Worm (Caenorhabditis elegans): ENCODE measurements around the gene C05G5.1.
A peak's percentile ranks its signal among the peaks of the same experiment; 100 is the strongest.

C05G5.1 gene

DNA sequence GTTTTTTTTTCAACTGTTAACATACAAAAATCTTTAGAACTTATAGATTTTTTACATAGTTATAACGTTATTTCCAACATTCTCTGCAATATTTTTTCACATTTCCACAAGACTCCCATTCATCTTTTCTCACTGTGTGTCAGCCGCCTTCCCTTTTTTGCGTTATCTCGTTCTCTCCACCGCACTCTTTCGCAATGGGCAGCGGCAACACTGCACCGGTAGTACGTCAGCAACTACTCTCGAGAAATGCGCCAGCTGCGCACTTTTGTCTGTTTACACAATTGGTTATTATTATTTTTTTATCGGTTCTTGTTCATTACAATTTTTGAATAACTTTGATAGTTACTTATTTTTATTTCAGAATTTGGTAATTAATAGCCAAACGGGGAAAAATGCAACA, 7.0 kb upstream of the C05G5.1 start, which contains the start of gene C05G5.2 (continued):
- TF ChIP-seq ceh-20 (GFP tag; IDR thresholded peaks at IDR 0.05) (peak; percentile 69), fos-1 (tag; optimal IDR thresholded peaks at IDR 0.05) (no peak), egl-43 (GFP tag; IDR thresholded peaks at IDR 0.05) (no peak), T26A8.4 (GFP tag; IDR thresholded peaks at IDR 0.05) (peak; percentile 57), pqm-1 (tag; optimal IDR thresholded peaks at IDR 0.05) (peak; percentile 95), nhr-111 (GFP tag; optimal IDR thresholded peaks at IDR 0.05) (no peak), nhr-6 (tag; optimal IDR thresholded peaks at IDR 0.05) (peak; percentile 93), gei-8 (GFP tag; optimal IDR thresholded peaks at IDR 0.05) (no peak), aha-1 (tag) (peak; percentile 48), F10B5.3 (tag; optimal IDR thresholded peaks at IDR 0.05) (no peak), nhr-10 (tag; optimal IDR thresholded peaks at IDR 0.05) (no peak), arid-1 (GFP tag; conservative IDR thresholded peaks at IDR 0.05) (peak; percentile 83), ZK546.5 (tag; optimal IDR thresholded peaks at IDR 0.05) (no peak), mxl-3 (GFP tag; optimal IDR thresholded peaks at IDR 0.05) (peak; percentile 97), daf-12 (tag; optimal IDR thresholded peaks at IDR 0.05) (no peak), fkh-10 (GFP tag; optimal IDR thresholded peaks at IDR 0.05) (peak; percentile 84), lsy-2 (tag; optimal IDR thresholded peaks at IDR 0.05) (peak; percentile 48 to 92), ama-1 (optimal IDR thresholded peaks at IDR 0.05) (no peak), D1046.2 (GFP tag; IDR thresholded peaks at IDR 0.05) (no peak), nhr-77 (tag; optimal IDR thresholded peaks at IDR 0.05) (peak; percentile 97), ceh-28 (tag; optimal IDR thresholded peaks at IDR 0.05) (no peak), Y105C5A.15 (GFP tag; IDR thresholded peaks at IDR 0.05) (no peak), ceh-62 (tag; optimal IDR thresholded peaks at IDR 0.05) (no peak), nhr-42 (GFP tag; IDR thresholded peaks at IDR 0.05) (0 out of 2 replicates have a peak, but pooled peaks have one; percentile 33), php-3 (GFP tag; IDR thresholded peaks at IDR 0.05) (peak; percentile 57; the same call in 1 of the 2 replicates), lir-3 (tag; optimal IDR thresholded peaks at IDR 0.05) (no peak), snpc-4 (tag; optimal IDR thresholded peaks at IDR 0.05) (peak; percentile 9), zfp-3 (GFP tag; conservative IDR thresholded peaks at IDR 0.05) (no peak), tag-97 (GFP tag; IDR thresholded peaks at IDR 0.05) (no peak), vab-7 (GFP tag; IDR thresholded peaks at IDR 0.05) (peak; percentile 66), dve-1 (tag; optimal IDR thresholded peaks at IDR 0.05; ENCODE audit: insufficient read depth) (peak; percentile 99), Y48G9A.11 (GFP tag; IDR thresholded peaks at IDR 0.05) (no peak), daf-19 (GFP tag; conservative IDR thresholded peaks at IDR 0.05) (no peak), madf-9 (GFP tag; conservative IDR thresholded peaks at IDR 0.05) (peak; percentile 55; the same call in 1 of the 2 replicates), jun-1 (tag; optimal IDR thresholded peaks at IDR 0.05) (peak; percentile 70), dpl-1 (GFP tag; optimal IDR thresholded peaks at IDR 0.05) (peak; percentile 77), nhr-48 (tag; optimal IDR thresholded peaks at IDR 0.05) (peak; percentile 76), mdt-29 (GFP tag; IDR thresholded peaks at IDR 0.05) (no peak), dmd-9 (GFP tag; IDR thresholded peaks at IDR 0.05) (no peak), ceh-82 (tag; optimal IDR thresholded peaks at IDR 0.05) (no peak), daf-8 (GFP tag; IDR thresholded peaks at IDR 0.05) (no peak), unc-62 (GFP tag; optimal IDR thresholded peaks at IDR 0.05 in 1 of 2) (peak in 1 of 2 experiments; percentile 69), unc-62 (tag; optimal IDR thresholded peaks at IDR 0.05) (no peak), ztf-7 (tag; optimal IDR thresholded peaks at IDR 0.05) (peak; percentile 58), nhr-11 (tag; optimal IDR thresholded peaks at IDR 0.05) (peak; percentile 77), madf-5 (GFP tag; IDR thresholded peaks at IDR 0.05) (no peak), cey-2 (tag; optimal IDR thresholded peaks at IDR 0.05; ENCODE audit: borderline replicate concordance, insufficient read depth) (peak; percentile 6), lin-15B (tag; optimal IDR thresholded peaks at IDR 0.05) (no peak), hlh-11 (tag; optimal IDR thresholded peaks at IDR 0.05) (peak; percentile 96), lin-13 (GFP tag; optimal IDR thresholded peaks at IDR 0.05) (peak; percentile 94), saeg-2 (GFP tag; IDR thresholded peaks at IDR 0.05) (peak; percentile 76; the same call in 1 of the 2 replicates), snpc-1.2 (GFP tag; IDR thresholded peaks at IDR 0.05) (no peak), ztf-11 (tag; optimal IDR thresholded peaks at IDR 0.05) (no peak)
